Fruit fly (Drosophila melanogaster) whole organism, embryonic: ENCODE results near the gene trx.

ENCODE experiments used
- B-H2 ChIP-seq: fragments of 200-800 bp; sonication (Bioruptor generic); optimal IDR thresholded peaks from 2 replicates; lab custom pipeline; 2018; ENCODE audit warnings: missing biosample characterization, mild to moderate bottlenecking, missing genetic modification characterization
- Bdp1 ChIP-seq: fragments of 200-800 bp; sonication (Bioruptor generic); optimal IDR thresholded peaks from 3 replicates; lab custom pipeline; 2016; ENCODE audit warnings: missing biosample characterization, missing genetic modification characterization
- C15 ChIP-seq: fragments of 200-800 bp; sonication (Bioruptor generic); IDR thresholded peaks from 3 replicates; pipeline ENCODE4 v1.3.6; 2022; ENCODE audit warnings: missing biosample characterization, missing genetic modification characterization
- CG10274 ChIP-seq: fragments of 200-800 bp; sonication (Bioruptor generic); optimal IDR thresholded peaks from 3 replicates; lab custom pipeline; 2017; ENCODE audit warnings: missing biosample characterization, mild to moderate bottlenecking, missing genetic modification characterization
- CG10959 ChIP-seq: fragments of 200-800 bp; sonication (Bioruptor generic); IDR thresholded peaks from 2 replicates; pipeline ENCODE4 v1.3.6; 2022; ENCODE audit warnings: missing biosample characterization, missing genetic modification characterization
- CG11695 ChIP-seq: fragments of 200-800 bp; sonication (Bioruptor generic); IDR thresholded peaks from 3 replicates; pipeline ENCODE4 v1.3.6; 2022; ENCODE audit warnings: missing biosample characterization, missing genetic modification characterization
- CG12104 ChIP-seq: fragments of 200-800 bp; sonication (Bioruptor generic); optimal IDR thresholded peaks from 3 replicates; lab custom pipeline; 2016; ENCODE audit warnings: missing biosample characterization, missing genetic modification characterization
- CG12744 ChIP-seq: fragments of 200-800 bp; sonication (Bioruptor generic); optimal IDR thresholded peaks from 2 replicates; lab custom pipeline; 2016; ENCODE audit warnings: missing biosample characterization, missing genetic modification characterization
- CG13775 ChIP-seq: fragments of 200-800 bp; sonication (Bioruptor generic); optimal IDR thresholded peaks from 3 replicates; lab custom pipeline; 2017; ENCODE audit warnings: missing biosample characterization, mild to moderate bottlenecking, missing genetic modification characterization
- CG14050 ChIP-seq: fragments of 200-800 bp; sonication (Bioruptor generic); IDR thresholded peaks from 3 replicates; pipeline ENCODE4 v1.3.6; 2022; ENCODE audit warnings: missing biosample characterization, missing genetic modification characterization
- CG14441 ChIP-seq: fragments of 200-800 bp; sonication (Bioruptor generic); IDR thresholded peaks from 2 replicates; pipeline ENCODE4 v1.3.6; 2022; ENCODE audit warnings: missing biosample characterization, missing genetic modification characterization
- CG15011 ChIP-seq: fragments of 200-800 bp; sonication (Bioruptor generic); optimal IDR thresholded peaks from 3 replicates; lab custom pipeline; 2018; ENCODE audit warnings: missing biosample characterization, mild to moderate bottlenecking, missing genetic modification characterization
- CG1602 ChIP-seq: fragments of 200-800 bp; sonication (Bioruptor generic); optimal IDR thresholded peaks from 3 replicates; lab custom pipeline; 2016; ENCODE audit warnings: missing biosample characterization, missing genetic modification characterization
- CG16863 ChIP-seq: fragments of 200-800 bp; sonication (Bioruptor generic); optimal IDR thresholded peaks from 3 replicates; lab custom pipeline; 2016; ENCODE audit warnings: missing biosample characterization, missing genetic modification characterization
- CG18262 ChIP-seq: fragments of 200-800 bp; optimal IDR thresholded peaks from 3 replicates; lab custom pipeline; 2019; ENCODE audit warnings: missing biosample characterization, mild to moderate bottlenecking, missing genetic modification characterization, moderate library complexity
- CG18476 ChIP-seq: fragments of 200-800 bp; sonication (Bioruptor generic); optimal IDR thresholded peaks from 2 replicates; lab custom pipeline; 2016; ENCODE audit warnings: missing biosample characterization, mild to moderate bottlenecking, missing genetic modification characterization
- CG2202 ChIP-seq: fragments of 200-800 bp; sonication (Bioruptor generic); optimal IDR thresholded peaks from 2 replicates; lab custom pipeline; 2018; ENCODE audit warnings: missing biosample characterization, mild to moderate bottlenecking, missing genetic modification characterization
- CG31365 ChIP-seq: fragments of 200-800 bp; sonication (Bioruptor generic); optimal IDR thresholded peaks from 2 replicates; lab custom pipeline; 2018; ENCODE audit warnings: missing biosample characterization, mild to moderate bottlenecking, missing genetic modification characterization
- CG31388 ChIP-seq: fragments of 200-800 bp; sonication (Bioruptor generic); optimal IDR thresholded peaks from 2 replicates; lab custom pipeline; 2016; ENCODE audit warnings: missing biosample characterization, missing genetic modification characterization
- CG3838 ChIP-seq: fragments of 200-800 bp; sonication (Bioruptor generic); optimal IDR thresholded peaks from 3 replicates; lab custom pipeline; 2016; ENCODE audit warnings: missing biosample characterization, missing genetic modification characterization
- CG43689 ChIP-seq: fragments of 200-800 bp; sonication (Bioruptor generic); IDR thresholded peaks from 2 replicates; pipeline ENCODE4 v1.3.6; 2022; ENCODE audit warnings: missing biosample characterization, missing genetic modification characterization
- CG5245 ChIP-seq: fragments of 200-800 bp; sonication (Bioruptor generic); optimal IDR thresholded peaks from 3 replicates; lab custom pipeline; 2016; ENCODE audit warnings: missing biosample characterization, missing genetic modification characterization
- CG5953 ChIP-seq: fragments of 200-800 bp; sonication (Bioruptor generic); IDR thresholded peaks from 2 replicates; pipeline ENCODE4 v1.3.6; 2022; ENCODE audit warnings: missing biosample characterization, missing genetic modification characterization
- CG7963 ChIP-seq: fragments of 200-800 bp; sonication (Bioruptor generic); IDR thresholded peaks from 3 replicates; pipeline ENCODE4 v1.3.6; 2022; ENCODE audit warnings: missing biosample characterization, missing genetic modification characterization; ENCODE audit not compliant: partially characterized antibody
- CG9797 ChIP-seq: fragments of 200-800 bp; sonication (Bioruptor generic); optimal IDR thresholded peaks from 3 replicates; lab custom pipeline; 2018; ENCODE audit warnings: missing biosample characterization, mild to moderate bottlenecking, missing genetic modification characterization
- CG9817 ChIP-seq: fragments of 200-800 bp; sonication (Bioruptor generic); optimal IDR thresholded peaks from 2 replicates; lab custom pipeline; 2018; ENCODE audit warnings: missing biosample characterization, mild to moderate bottlenecking, missing genetic modification characterization, moderate library complexity
- CG9932 ChIP-seq: fragments of 200-800 bp; sonication (Bioruptor generic); IDR thresholded peaks from 2 replicates; pipeline ENCODE4 v1.3.6; 2022; ENCODE audit warnings: missing biosample characterization, missing genetic modification characterization
- Dip2 ChIP-seq: fragments of 200-800 bp; sonication (Bioruptor generic); IDR thresholded peaks from 2 replicates; pipeline ENCODE4 v1.3.6; 2022; ENCODE audit warnings: missing biosample characterization, missing genetic modification characterization
- Dip3 ChIP-seq: fragments of 200-800 bp; sonication (Bioruptor generic); optimal IDR thresholded peaks from 3 replicates; lab custom pipeline; 2016; ENCODE audit warnings: missing biosample characterization, missing genetic modification characterization
- H2.0 ChIP-seq: fragments of 200-800 bp; sonication (Bioruptor generic); IDR thresholded peaks from 2 replicates; pipeline ENCODE4 v1.3.6; 2022; ENCODE audit warnings: missing biosample characterization, missing genetic modification characterization
- HLH54F ChIP-seq: fragments of 200-800 bp; sonication (Bioruptor generic); optimal IDR thresholded peaks from 3 replicates; lab custom pipeline; 2016; ENCODE audit warnings: missing biosample characterization, missing genetic modification characterization
- MBD-R2 ChIP-seq: fragments of 200-800 bp; sonication (Bioruptor generic); IDR thresholded peaks from 2 replicates; pipeline ENCODE4 v1.3.6; 2022; ENCODE audit warnings: missing biosample characterization, missing genetic modification characterization
- Max ChIP-seq: fragments of 200-800 bp; sonication (Bioruptor generic); optimal IDR thresholded peaks from 2 replicates; lab custom pipeline; 2016; ENCODE audit warnings: missing biosample characterization, mild to moderate bottlenecking, missing genetic modification characterization
- NC2α ChIP-seq: fragments of 200-800 bp; sonication (Bioruptor generic); optimal IDR thresholded peaks from 2 replicates; lab custom pipeline; 2016; ENCODE audit warnings: missing biosample characterization, missing genetic modification characterization
- NC2β ChIP-seq: fragments of 200-800 bp; sonication (Bioruptor generic); optimal IDR thresholded peaks from 2 replicates; lab custom pipeline; 2016; ENCODE audit warnings: missing biosample characterization, missing genetic modification characterization
- Ptx1 ChIP-seq: fragments of 200-800 bp; sonication (Bioruptor generic); IDR thresholded peaks from 2 replicates; pipeline ENCODE4 v1.3.6; 2022; ENCODE audit warnings: missing biosample characterization, missing genetic modification characterization
- Scr ChIP-seq: fragments of 200-800 bp; sonication (Bioruptor generic); IDR thresholded peaks from 2 replicates; pipeline ENCODE4 v1.3.6; 2022; ENCODE audit warnings: missing biosample characterization, missing genetic modification characterization; ENCODE audit not compliant: partially characterized antibody
- Tbp ChIP-seq: fragments of >200 bp; optimal IDR thresholded peaks from 2 replicates; lab custom pipeline; 2018; ENCODE audit warnings: missing biosample characterization, missing genetic modification characterization
- Vsx1 ChIP-seq: fragments of 200-800 bp; sonication (Bioruptor generic); optimal IDR thresholded peaks from 2 replicates; lab custom pipeline; 2017; ENCODE audit warnings: missing biosample characterization, mild to moderate bottlenecking, missing genetic modification characterization, missing genetic modification reagents
- amos ChIP-seq: fragments of 200-800 bp; sonication (Bioruptor generic); IDR thresholded peaks from 2 replicates; pipeline ENCODE4 v1.3.6; 2022; ENCODE audit warnings: missing biosample characterization, missing genetic modification characterization; ENCODE audit not compliant: partially characterized antibody
- ara ChIP-seq: fragments of 200-800 bp; sonication (Bioruptor generic); IDR thresholded peaks from 2 replicates; pipeline ENCODE4 v1.3.6; 2022; ENCODE audit warnings: missing biosample characterization, missing genetic modification characterization
- chm ChIP-seq: fragments of 200-800 bp; sonication (Bioruptor generic); IDR thresholded peaks from 2 replicates; pipeline ENCODE4 v1.3.6; 2022; ENCODE audit warnings: missing biosample characterization, missing genetic modification characterization
- cwo ChIP-seq: fragments of 200-800 bp; sonication (Bioruptor generic); optimal IDR thresholded peaks from 3 replicates; lab custom pipeline; 2017; ENCODE audit warnings: missing biosample characterization, missing genetic modification characterization, mild to moderate bottlenecking, moderate library complexity, missing genetic modification reagents
- ind ChIP-seq: fragments of 200-800 bp; sonication (Bioruptor generic); optimal IDR thresholded peaks from 3 replicates; lab custom pipeline; 2016; ENCODE audit warnings: missing biosample characterization, missing genetic modification characterization
- ken ChIP-seq: fragments of 200-800 bp; sonication (Bioruptor generic); IDR thresholded peaks from 3 replicates; pipeline ENCODE4 v1.3.6; 2022; ENCODE audit warnings: missing biosample characterization, missing genetic modification characterization
- knrl ChIP-seq: fragments of 200-800 bp; sonication (Bioruptor generic); IDR thresholded peaks from 3 replicates; pipeline ENCODE4 v1.3.6; 2022; ENCODE audit warnings: missing biosample characterization, missing genetic modification characterization; ENCODE audit not compliant: partially characterized antibody
- lola ChIP-seq, 3 experiments: fragments of >200 bp in 2 of 3; fragments of 200-800 bp in 1 of 3; sonication (Bioruptor generic) in 1 of 3; optimal IDR thresholded peaks; 2 replicates each; lab custom pipeline; 2017 to 2019; ENCODE audit warnings: missing biosample characterization in 3 of 3, missing genetic modification characterization in 3 of 3, mild to moderate bottlenecking in 1 of 3, moderate library complexity in 1 of 3
- run ChIP-seq: fragments of 200-800 bp; sonication (Bioruptor generic); optimal IDR thresholded peaks from 3 replicates; lab custom pipeline; 2018; ENCODE audit warnings: missing biosample characterization, mild to moderate bottlenecking, missing genetic modification characterization
- stwl ChIP-seq: fragments of 200-800 bp; sonication (Bioruptor generic); optimal IDR thresholded peaks from 3 replicates; lab custom pipeline; 2018; ENCODE audit warnings: missing biosample characterization, mild to moderate bottlenecking, missing genetic modification characterization, moderate library complexity
- unpg ChIP-seq: fragments of 200-800 bp; sonication (Bioruptor generic); optimal IDR thresholded peaks from 3 replicates; lab custom pipeline; 2018; ENCODE audit warnings: missing biosample characterization, mild to moderate bottlenecking, missing genetic modification characterization, moderate library complexity
- yki ChIP-seq: fragments of >200 bp; optimal IDR thresholded peaks from 3 replicates; lab custom pipeline; 2018

trx gene

dm6 chr3R:14277894-14278522 is 8.7 kb downstream of the trx start (continued):
- TF ChIP-seq ara (peak; percentile 87), CG3838 (GFP tag; lab: Kevin White, UChicago) (peak; percentile 31), CG31388 (GFP tag; lab: Kevin White, UChicago) (peak; percentile 20), Max (GFP tag; lab: Kevin White, UChicago) (peak; percentile 60), MBD-R2 (peak; percentile 30; the same call in 1 of the 2 replicates), CG31365 (tag; lab: Kevin White, UChicago) (peak; percentile 14), CG13775 (GFP tag; lab: Kevin White, UChicago) (peak; percentile 84), CG1602 (GFP tag; lab: Kevin White, UChicago) (peak; percentile 75), CG5953 (GFP tag; lab: Robert Waterston, UW) (peak; percentile 76), HLH54F (GFP tag; lab: Kevin White, UChicago) (peak; percentile 36), CG14050 (peak; percentile 80), run (tag; lab: Kevin White, UChicago) (peak; percentile 41), CG7963 (GFP tag; lab: Robert Waterston, UW) (no peak), CG9797 (peak; percentile 3), CG2202 (peak; percentile 78), CG18262 (tag; lab: Kevin White, UChicago) (peak; percentile 88), Ptx1 (peak; percentile 77), Dip2 (GFP tag; lab: Robert Waterston, UW) (no peak), CG9817 (peak; percentile 55), knrl (GFP tag; lab: Robert Waterston, UW) (no peak), Scr (GFP tag; lab: Robert Waterston, UW) (no peak), unpg (GFP tag; lab: Kevin White, UChicago) (no peak), Vsx1 (GFP tag; lab: Kevin White, UChicago) (no peak), CG18476 (GFP tag; lab: Kevin White, UChicago) (peak; percentile 69), CG15011 (GFP tag; lab: Kevin White, UChicago) (peak; percentile 66), CG12104 (peak; percentile 68), CG9932 (GFP tag; lab: Robert Waterston, UW) (peak; percentile 72), CG5245 (GFP tag; lab: Kevin White, UChicago) (peak; percentile 47), H2.0 (GFP tag; lab: Robert Waterston, UW) (peak; percentile 81), NC2β (peak; percentile 3), cwo (peak; percentile 69), lola (GFP tag; optimal IDR thresholded peaks at IDR 0.05; lab: Kevin White, UChicago) (peak in 1 of 3 experiments; percentile 88), CG10959 (GFP tag; lab: Robert Waterston, UW) (peak; percentile 83), CG14441 (peak; percentile 69), CG11695 (GFP tag; lab: Robert Waterston, UW) (peak; percentile 89), ken (peak; percentile 68; the same call in 1 of the 3 replicates), ind (GFP tag; lab: Kevin White, UChicago) (peak; percentile 40), amos (GFP tag; lab: Robert Waterston, UW) (no peak), yki (lab: Kevin White, UChicago) (no peak), Tbp (GFP tag; lab: Kevin White, UChicago) (no peak), stwl (tag; lab: Kevin White, UChicago) (no peak), CG43689 (peak; percentile 37; the same call in 1 of the 2 replicates), C15 (no peak), chm (GFP tag; lab: Robert Waterston, UW) (peak; percentile 83), B-H2 (GFP tag; lab: Kevin White, UChicago) (peak; percentile 22), CG16863 (GFP tag; lab: Kevin White, UChicago) (peak; percentile 28), CG10274 (GFP tag; lab: Kevin White, UChicago) (peak; percentile 42), Bdp1 (GFP tag; lab: Kevin White, UChicago) (peak; percentile 20), CG12744 (GFP tag; lab: Kevin White, UChicago) (no peak), Dip3 (GFP tag; lab: Kevin White, UChicago) (no peak), NC2α (GFP tag; lab: Kevin White, UChicago) (no peak)
